Fruit fly (Drosophila melanogaster): ENCODE measurements around the gene Orc2.

Gene Orc2

dm6 chr3R:14005152-14005551 is 40.5 kb downstream of the Orc2 start:
- no peak for TF ChIP-seq Pif1B (GFP tag; optimal IDR thresholded peaks at IDR 0.05)
- no peak for TF ChIP-seq CG13204 (GFP tag; optimal IDR thresholded peaks at IDR 0.05)
- TF ChIP-seq CG14655 (GFP tag; optimal IDR thresholded peaks at IDR 0.05) = no peak
- TF ChIP-seq CG34367 (tag; optimal IDR thresholded peaks at IDR 0.05) = no peak
- no peak for TF ChIP-seq Pif1A (GFP tag; optimal IDR thresholded peaks at IDR 0.05)
- TF ChIP-seq CG17806 (tag; optimal IDR thresholded peaks at IDR 0.05) = no peak
- no peak for TF ChIP-seq CG12605 (GFP tag; IDR thresholded peaks at IDR 0.05)

- TF ChIP-seq CG9948 (tag; optimal IDR thresholded peaks at IDR 0.05) (peak; percentile 51), CG32121 (GFP tag; IDR thresholded peaks at IDR 0.05) (no peak), gl (tag; optimal IDR thresholded peaks at IDR 0.05) (peak; percentile 72), CG14655 (GFP tag; optimal IDR thresholded peaks at IDR 0.05) (peak; percentile 22), CG8159 (tag; optimal IDR thresholded peaks at IDR 0.05) (peak; percentile 77), CG17806 (tag; optimal IDR thresholded peaks at IDR 0.05) (peak; percentile 70), CG4496 (GFP tag; IDR thresholded peaks at IDR 0.05) (peak; percentile 34; the same call in 1 of the 3 replicates), Ets98B (GFP tag; IDR thresholded peaks at IDR 0.05) (no peak), CG10348 (GFP tag; IDR thresholded peaks at IDR 0.05) (no peak), Pif1A (GFP tag; optimal IDR thresholded peaks at IDR 0.05) (peak; percentile 82), CG12605 (GFP tag; IDR thresholded peaks at IDR 0.05) (peak; percentile 46; the same call in 1 of the 2 replicates), rn (GFP tag; IDR thresholded peaks at IDR 0.05) (peak; percentile 53), Snoo (tag; optimal IDR thresholded peaks at IDR 0.05) (peak; percentile 74), D1 (tag; optimal IDR thresholded peaks at IDR 0.05) (peak; percentile 48), CG34367 (tag; optimal IDR thresholded peaks at IDR 0.05) (peak; percentile 81), CG15710 (tag; optimal IDR thresholded peaks at IDR 0.05) (peak; percentile 76), CG13204 (GFP tag; optimal IDR thresholded peaks at IDR 0.05) (peak; percentile 62), CG8301 (tag; optimal IDR thresholded peaks at IDR 0.05) (peak; percentile 15), Pif1B (GFP tag; optimal IDR thresholded peaks at IDR 0.05) (peak; percentile 83), EcR (GFP tag; optimal IDR thresholded peaks at IDR 0.05) (peak; percentile 11), fd96Ca (GFP tag; IDR thresholded peaks at IDR 0.05) (peak; percentile 63; the same call in 2 of the 3 replicates)
These were observed 41.7 kb downstream of the Orc2 start for dm6 chr3R:14006224-14006892.

DNA sequence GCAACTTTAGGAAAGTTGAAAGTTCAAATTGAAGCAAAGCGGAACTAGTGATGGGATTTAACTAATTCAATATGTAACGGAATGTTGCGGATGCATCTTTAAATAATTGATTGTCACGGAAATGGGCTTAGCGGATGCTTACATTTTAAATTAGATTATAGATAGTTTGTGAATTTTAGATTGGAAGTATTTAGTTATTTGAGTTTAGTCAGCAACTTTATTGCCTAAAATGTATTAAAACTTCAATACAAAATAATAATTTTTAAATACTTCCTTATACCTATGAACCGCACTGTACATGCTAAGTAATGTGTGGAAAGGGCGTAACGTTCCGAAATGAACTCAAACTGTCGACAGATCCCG is 42.2 kb downstream of the Orc2 start:
- TF ChIP-seq fd96Ca (GFP tag; IDR thresholded peaks at IDR 0.05) (no peak), gl (tag; optimal IDR thresholded peaks at IDR 0.05) (peak; percentile 61), CG8159 (tag; optimal IDR thresholded peaks at IDR 0.05) (peak; percentile 92), CG4496 (GFP tag; IDR thresholded peaks at IDR 0.05) (peak; percentile 15; the same call in 1 of the 3 replicates), rn (GFP tag; IDR thresholded peaks at IDR 0.05) (peak; percentile 15; the same call in 1 of the 2 replicates), CG9948 (tag; optimal IDR thresholded peaks at IDR 0.05) (peak; percentile 87), CG34367 (tag; optimal IDR thresholded peaks at IDR 0.05) (peak; percentile 78), Snoo (tag; optimal IDR thresholded peaks at IDR 0.05) (peak; percentile 85), D1 (tag; optimal IDR thresholded peaks at IDR 0.05) (peak; percentile 88), CG12605 (GFP tag; IDR thresholded peaks at IDR 0.05) (no peak), Ets98B (GFP tag; IDR thresholded peaks at IDR 0.05) (no peak), CG14655 (GFP tag; optimal IDR thresholded peaks at IDR 0.05) (peak; percentile 75), Pif1B (GFP tag; optimal IDR thresholded peaks at IDR 0.05) (peak; percentile 38), EcR (GFP tag; optimal IDR thresholded peaks at IDR 0.05) (no peak), CG15710 (tag; optimal IDR thresholded peaks at IDR 0.05) (peak; percentile 87), Pif1A (GFP tag; optimal IDR thresholded peaks at IDR 0.05) (peak; percentile 77), CG8301 (tag; optimal IDR thresholded peaks at IDR 0.05) (peak; percentile 65), CG17806 (tag; optimal IDR thresholded peaks at IDR 0.05) (peak; percentile 86)

dm6 chr3R:14007550-14007949 is 42.9 kb downstream of the Orc2 start:
- peak; percentile 72 for TF ChIP-seq CG32121 (GFP tag; IDR thresholded peaks at IDR 0.05)
- TF ChIP-seq rn (GFP tag; IDR thresholded peaks at IDR 0.05) = peak; percentile 72
- peak; percentile 33 for TF ChIP-seq CG34367 (tag; optimal IDR thresholded peaks at IDR 0.05)
- TF ChIP-seq CG13204 (GFP tag; optimal IDR thresholded peaks at IDR 0.05) = no peak
- peak; percentile 94 for TF ChIP-seq CG17806 (tag; optimal IDR thresholded peaks at IDR 0.05)
- TF ChIP-seq CG15710 (tag; optimal IDR thresholded peaks at IDR 0.05) = peak; percentile 72
- TF ChIP-seq EcR (GFP tag; optimal IDR thresholded peaks at IDR 0.05) = no peak
- peak; percentile 88 for TF ChIP-seq CG12605 (GFP tag; IDR thresholded peaks at IDR 0.05)
- peak; percentile 95 for TF ChIP-seq CG8159 (tag; optimal IDR thresholded peaks at IDR 0.05)
- TF ChIP-seq Pif1B (GFP tag; optimal IDR thresholded peaks at IDR 0.05) = peak; percentile 31
- peak; percentile 50 for TF ChIP-seq gl (tag; optimal IDR thresholded peaks at IDR 0.05)
- no peak; the same call in 1 of the 2 replicates for TF ChIP-seq CG10348 (GFP tag; IDR thresholded peaks at IDR 0.05)
- TF ChIP-seq CG4496 (GFP tag; IDR thresholded peaks at IDR 0.05) = peak; percentile 61; the same call in 2 of the 3 replicates
- no peak for TF ChIP-seq Snoo (tag; optimal IDR thresholded peaks at IDR 0.05)
- TF ChIP-seq Ets98B (GFP tag; IDR thresholded peaks at IDR 0.05) = peak; percentile 66
- TF ChIP-seq Pif1A (GFP tag; optimal IDR thresholded peaks at IDR 0.05) = no peak
- TF ChIP-seq CG9948 (tag; optimal IDR thresholded peaks at IDR 0.05) = peak; percentile 60
- peak; percentile 87 for TF ChIP-seq CG8301 (tag; optimal IDR thresholded peaks at IDR 0.05)
- peak; percentile 82 for TF ChIP-seq CG14655 (GFP tag; optimal IDR thresholded peaks at IDR 0.05)
- peak; percentile 71 for TF ChIP-seq D1 (tag; optimal IDR thresholded peaks at IDR 0.05)
- TF ChIP-seq fd96Ca (GFP tag; IDR thresholded peaks at IDR 0.05) = peak; percentile 58; the same call in 2 of the 3 replicates

DNA sequence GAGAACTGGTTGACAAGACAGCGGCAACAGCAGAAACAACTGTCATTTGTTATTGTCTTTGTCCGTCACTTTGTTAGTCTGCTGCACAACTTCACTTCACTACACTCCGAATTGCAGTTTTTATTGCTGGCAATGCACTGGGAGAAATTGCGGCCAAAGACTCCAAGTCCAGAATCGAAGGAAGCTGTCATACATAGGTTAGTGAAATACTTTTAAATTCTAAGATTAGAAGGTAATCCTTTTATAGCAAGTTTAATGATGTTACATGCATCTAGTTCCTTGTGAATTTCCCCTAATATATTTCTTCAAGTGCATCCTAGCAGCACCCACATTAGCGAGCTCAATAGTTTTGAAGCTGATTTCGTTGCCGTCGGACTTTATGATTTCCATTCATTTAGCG is 44.2 kb downstream of the Orc2 start:
- TF ChIP-seq CG17806 (tag; optimal IDR thresholded peaks at IDR 0.05) = peak; percentile 78
- TF ChIP-seq CG15710 (tag; optimal IDR thresholded peaks at IDR 0.05) = peak; percentile 59
- peak; percentile 63 for TF ChIP-seq CG34367 (tag; optimal IDR thresholded peaks at IDR 0.05)
- TF ChIP-seq gl (tag; optimal IDR thresholded peaks at IDR 0.05) = peak; percentile 13
- peak; percentile 94 for TF ChIP-seq fd96Ca (GFP tag; IDR thresholded peaks at IDR 0.05)
- peak; percentile 39 for TF ChIP-seq D1 (tag; optimal IDR thresholded peaks at IDR 0.05)
- peak; percentile 94 for TF ChIP-seq CG4496 (GFP tag; IDR thresholded peaks at IDR 0.05)
- peak; percentile 91 for TF ChIP-seq CG32121 (GFP tag; IDR thresholded peaks at IDR 0.05)
- TF ChIP-seq CG9948 (tag; optimal IDR thresholded peaks at IDR 0.05) = peak; percentile 66
- peak; percentile 47 for TF ChIP-seq Snoo (tag; optimal IDR thresholded peaks at IDR 0.05)
- peak; percentile 89 for TF ChIP-seq CG12605 (GFP tag; IDR thresholded peaks at IDR 0.05)
- TF ChIP-seq CG14655 (GFP tag; optimal IDR thresholded peaks at IDR 0.05) = peak; percentile 85
- no peak for TF ChIP-seq EcR (GFP tag; optimal IDR thresholded peaks at IDR 0.05)
- peak; percentile 93 for TF ChIP-seq Ets98B (GFP tag; IDR thresholded peaks at IDR 0.05)
- peak; percentile 73 for TF ChIP-seq CG10348 (GFP tag; IDR thresholded peaks at IDR 0.05)
- peak; percentile 69 for TF ChIP-seq Pif1B (GFP tag; optimal IDR thresholded peaks at IDR 0.05)
- TF ChIP-seq CG8159 (tag; optimal IDR thresholded peaks at IDR 0.05) = peak; percentile 75
- peak; percentile 86 for TF ChIP-seq Pif1A (GFP tag; optimal IDR thresholded peaks at IDR 0.05)
- peak; percentile 88 for TF ChIP-seq CG8301 (tag; optimal IDR thresholded peaks at IDR 0.05)
- TF ChIP-seq CG13204 (GFP tag; optimal IDR thresholded peaks at IDR 0.05) = peak; percentile 8
- TF ChIP-seq rn (GFP tag; IDR thresholded peaks at IDR 0.05) = peak; percentile 87

Data from whole organism, pupa.